Fruit fly (Drosophila melanogaster): Measurements from ENCODE around the gene Itpr.

dm6 chr3R:5588573-5588972, 71.7 kb downstream of the Itpr start, which contains the start of gene PolZ2:
- TF ChIP-seq CG34367 (tag; optimal IDR thresholded peaks at IDR 0.05), result no peak
- no peak for TF ChIP-seq Pif1A (GFP tag; optimal IDR thresholded peaks at IDR 0.05)
- no peak for TF ChIP-seq Snoo (tag; optimal IDR thresholded peaks at IDR 0.05)
- no peak for TF ChIP-seq CG4496 (GFP tag; IDR thresholded peaks at IDR 0.05)
- TF ChIP-seq D1 (tag; optimal IDR thresholded peaks at IDR 0.05), result no peak
- TF ChIP-seq Pif1B (GFP tag; optimal IDR thresholded peaks at IDR 0.05), result no peak
- no peak for TF ChIP-seq CG15710 (tag; optimal IDR thresholded peaks at IDR 0.05)
